Fruit fly (Drosophila melanogaster) whole organism, embryonic: ENCODE results near the gene AP-1sigma.

ENCODE experiments used
- Adf1 ChIP-seq: fragments of 200-800 bp; sonication (Bioruptor generic); IDR thresholded peaks from 2 replicates; pipeline ENCODE4 v1.3.6; 2022; ENCODE audit warnings: missing biosample characterization, missing genetic modification characterization
- CG10147 ChIP-seq: fragments of 200-800 bp; sonication (Bioruptor generic); optimal IDR thresholded peaks from 2 replicates; lab custom pipeline; 2019; ENCODE audit warnings: missing biosample characterization, mild to moderate bottlenecking, missing genetic modification characterization, moderate library complexity
- CG10959 ChIP-seq: fragments of 200-800 bp; sonication (Bioruptor generic); IDR thresholded peaks from 2 replicates; pipeline ENCODE4 v1.3.6; 2022; ENCODE audit warnings: missing biosample characterization, missing genetic modification characterization
- CG11085 ChIP-seq: fragments of 200-800 bp; sonication (Bioruptor generic); IDR thresholded peaks from 2 replicates; pipeline ENCODE4 v1.3.6; 2022; ENCODE audit warnings: missing biosample characterization, missing genetic modification characterization
- CG11247 ChIP-seq: fragments of 200-800 bp; sonication (Bioruptor generic); IDR thresholded peaks from 2 replicates; pipeline ENCODE4 v1.3.6; 2022; ENCODE audit warnings: missing biosample characterization, missing genetic modification characterization
- CG11504 ChIP-seq: fragments of 200-800 bp; sonication (Bioruptor generic); optimal IDR thresholded peaks from 3 replicates; lab custom pipeline; 2019; ENCODE audit warnings: missing biosample characterization, mild to moderate bottlenecking, missing genetic modification characterization, moderate library complexity
- CG11560 ChIP-seq: fragments of 200-800 bp; sonication (Bioruptor generic); IDR thresholded peaks from 3 replicates; pipeline ENCODE4 v1.3.6; 2022; ENCODE audit warnings: missing biosample characterization, missing genetic modification characterization
- CG12299 ChIP-seq: fragments of 200-800 bp; sonication (Bioruptor generic); optimal IDR thresholded peaks from 2 replicates; lab custom pipeline; 2018; ENCODE audit warnings: missing biosample characterization, mild to moderate bottlenecking, missing genetic modification characterization
- CG14050 ChIP-seq: fragments of 200-800 bp; sonication (Bioruptor generic); IDR thresholded peaks from 3 replicates; pipeline ENCODE4 v1.3.6; 2022; ENCODE audit warnings: missing biosample characterization, missing genetic modification characterization
- CG15479 ChIP-seq: fragments of 200-800 bp; sonication (Bioruptor generic); optimal IDR thresholded peaks from 3 replicates; lab custom pipeline; 2019; ENCODE audit warnings: missing biosample characterization, mild to moderate bottlenecking, missing genetic modification characterization, moderate library complexity
- CG15696 ChIP-seq: fragments of 200-800 bp; sonication (Bioruptor generic); optimal IDR thresholded peaks from 2 replicates; lab custom pipeline; 2019; ENCODE audit warnings: missing biosample characterization, mild to moderate bottlenecking, missing genetic modification characterization, moderate library complexity
- CG1603 ChIP-seq: fragments of 200-800 bp; sonication (Bioruptor generic); optimal IDR thresholded peaks from 2 replicates; lab custom pipeline; 2019; ENCODE audit warnings: missing biosample characterization, mild to moderate bottlenecking, missing genetic modification characterization, moderate library complexity
- CG16813 ChIP-seq: fragments of 200-800 bp; sonication (Bioruptor generic); IDR thresholded peaks from 3 replicates; pipeline ENCODE4 v1.3.6; 2022; ENCODE audit warnings: missing biosample characterization, missing genetic modification characterization; ENCODE audit not compliant: partially characterized antibody
- CG17612 ChIP-seq: fragments of 200-800 bp; sonication (Bioruptor generic); IDR thresholded peaks from 2 replicates; pipeline ENCODE4 v1.3.6; 2022; ENCODE audit warnings: missing biosample characterization, missing genetic modification characterization
- CG31224 ChIP-seq: fragments of 200-800 bp; sonication (Bioruptor generic); IDR thresholded peaks from 2 replicates; pipeline ENCODE4 v1.3.6; 2022; ENCODE audit warnings: missing biosample characterization, missing genetic modification characterization
- CG31441 ChIP-seq: fragments of 200-800 bp; sonication (Bioruptor generic); IDR thresholded peaks from 2 replicates; pipeline ENCODE4 v1.3.6; 2022; ENCODE audit warnings: missing biosample characterization, missing genetic modification characterization
- CG34224 ChIP-seq: fragments of 200-800 bp; sonication (Bioruptor generic); IDR thresholded peaks from 3 replicates; pipeline ENCODE4 v1.3.6; 2022; ENCODE audit warnings: missing biosample characterization, missing genetic modification characterization; ENCODE audit not compliant: partially characterized antibody
- CG34422 ChIP-seq: fragments of 200-800 bp; sonication (Bioruptor generic); IDR thresholded peaks from 3 replicates; pipeline ENCODE4 v1.3.6; 2022; ENCODE audit warnings: missing biosample characterization, missing genetic modification characterization
- CG4820 ChIP-seq: fragments of 200-800 bp; sonication (Bioruptor generic); optimal IDR thresholded peaks from 3 replicates; lab custom pipeline; 2016; ENCODE audit warnings: missing biosample characterization, missing genetic modification characterization
- CG6813 ChIP-seq: fragments of 200-800 bp; sonication (Bioruptor generic); optimal IDR thresholded peaks from 2 replicates; lab custom pipeline; 2017; ENCODE audit warnings: missing biosample characterization, missing genetic modification characterization, mild to moderate bottlenecking, moderate library complexity, missing genetic modification reagents
- CG7963 ChIP-seq: fragments of 200-800 bp; sonication (Bioruptor generic); IDR thresholded peaks from 3 replicates; pipeline ENCODE4 v1.3.6; 2022; ENCODE audit warnings: missing biosample characterization, missing genetic modification characterization; ENCODE audit not compliant: partially characterized antibody
- CG9817 ChIP-seq: fragments of 200-800 bp; sonication (Bioruptor generic); optimal IDR thresholded peaks from 2 replicates; lab custom pipeline; 2018; ENCODE audit warnings: missing biosample characterization, mild to moderate bottlenecking, missing genetic modification characterization, moderate library complexity
- CrebB ChIP-seq: fragments of 200-800 bp; sonication (Bioruptor generic); optimal IDR thresholded peaks from 3 replicates; lab custom pipeline; 2018; ENCODE audit warnings: missing biosample characterization, mild to moderate bottlenecking, missing genetic modification characterization
- E2f1 ChIP-seq: fragments of 200-800 bp; sonication (Bioruptor generic); IDR thresholded peaks from 2 replicates; pipeline ENCODE4 v1.3.6; 2022; ENCODE audit warnings: missing biosample characterization, missing genetic modification characterization
- Fer1 ChIP-seq: fragments of 200-800 bp; sonication (Bioruptor generic); optimal IDR thresholded peaks from 2 replicates; lab custom pipeline; 2017; ENCODE audit warnings: missing biosample characterization, mild to moderate bottlenecking, missing genetic modification characterization
- Kr ChIP-seq: fragments of 200-800 bp; sonication (Bioruptor generic); optimal IDR thresholded peaks from 2 replicates; lab custom pipeline; 2017; ENCODE audit warnings: missing biosample characterization, mild to moderate bottlenecking, missing genetic modification characterization
- Mad ChIP-seq: fragments of 200-800 bp; sonication (Bioruptor generic); optimal IDR thresholded peaks from 2 replicates; lab custom pipeline; 2016; ENCODE audit warnings: missing biosample characterization, missing genetic modification characterization
- Myb ChIP-seq: fragments of 200-800 bp; sonication (Bioruptor generic); optimal IDR thresholded peaks from 2 replicates; lab custom pipeline; 2016; ENCODE audit warnings: missing biosample characterization, missing genetic modification characterization
- Oaz ChIP-seq: fragments of 200-800 bp; sonication (Bioruptor generic); IDR thresholded peaks from 2 replicates; pipeline ENCODE4 v1.3.6; 2022; ENCODE audit warnings: missing biosample characterization, missing genetic modification characterization
- Ravus ChIP-seq: fragments of 200-800 bp; sonication (Bioruptor generic); IDR thresholded peaks from 2 replicates; pipeline ENCODE4 v1.3.6; 2022; ENCODE audit warnings: missing biosample characterization, missing genetic modification characterization
- TFAM ChIP-seq: fragments of 200-800 bp; sonication (Bioruptor generic); optimal IDR thresholded peaks from 2 replicates; lab custom pipeline; 2017; ENCODE audit warnings: missing biosample characterization, missing genetic modification characterization, inconsistent platforms
- Trl ChIP-seq, 3 experiments: fragments of >200 bp in 2 of 3; fragments of 200-800 bp in 1 of 3; sonication (Bioruptor generic) in 1 of 3; optimal IDR thresholded peaks; 2 replicates in 1 of 3; 3 replicates in 2 of 3; lab custom pipeline; 2016 to 2017; ENCODE audit warnings: missing biosample characterization in 1 of 3, missing genetic modification characterization in 1 of 3
- al ChIP-seq: fragments of 200-800 bp; sonication (Bioruptor generic); IDR thresholded peaks from 2 replicates; pipeline ENCODE4 v1.3.6; 2022; ENCODE audit warnings: missing biosample characterization, missing genetic modification characterization
- az2 ChIP-seq: fragments of 200-800 bp; sonication (Bioruptor generic); optimal IDR thresholded peaks from 3 replicates; lab custom pipeline; 2016; ENCODE audit warnings: missing biosample characterization, missing genetic modification characterization
- btn ChIP-seq: fragments of 200-800 bp; sonication (Bioruptor generic); optimal IDR thresholded peaks from 2 replicates; lab custom pipeline; 2016; ENCODE audit warnings: missing biosample characterization, missing genetic modification characterization
- cato ChIP-seq: fragments of 200-800 bp; sonication (Bioruptor generic); optimal IDR thresholded peaks from 2 replicates; lab custom pipeline; 2016; ENCODE audit warnings: missing biosample characterization, missing genetic modification characterization, borderline replicate concordance
- dpn ChIP-seq, 2 experiments: fragments of 200-800 bp; sonication (Bioruptor generic); optimal IDR thresholded peaks; 3 replicates each; lab custom pipeline; 2016; ENCODE audit warnings: missing biosample characterization in 2 of 2, missing genetic modification characterization in 2 of 2
- eve ChIP-seq, 2 experiments: fragments of >200 bp; optimal IDR thresholded peaks; 2 replicates each; lab custom pipeline; 2017; ENCODE audit warnings: missing biosample characterization in 2 of 2, missing genetic modification characterization in 2 of 2
- fd96Cb ChIP-seq: fragments of 200-800 bp; sonication (Bioruptor generic); optimal IDR thresholded peaks from 2 replicates; lab custom pipeline; 2018; ENCODE audit warnings: missing biosample characterization, mild to moderate bottlenecking, missing genetic modification characterization, moderate library complexity
- ind ChIP-seq: fragments of 200-800 bp; sonication (Bioruptor generic); optimal IDR thresholded peaks from 3 replicates; lab custom pipeline; 2016; ENCODE audit warnings: missing biosample characterization, missing genetic modification characterization
- jigr1 ChIP-seq: fragments of 200-800 bp; sonication (Bioruptor generic); IDR thresholded peaks from 3 replicates; pipeline ENCODE4 v1.3.6; 2022; ENCODE audit warnings: missing biosample characterization, missing genetic modification characterization
- mam ChIP-seq: fragments of 200-800 bp; sonication (Bioruptor generic); optimal IDR thresholded peaks from 3 replicates; lab custom pipeline; 2016; ENCODE audit warnings: missing biosample characterization, missing genetic modification characterization
- nom ChIP-seq: fragments of 200-800 bp; sonication (Bioruptor generic); optimal IDR thresholded peaks from 2 replicates; lab custom pipeline; 2017; ENCODE audit warnings: missing biosample characterization, missing genetic modification characterization, mild to moderate bottlenecking, moderate library complexity, missing genetic modification reagents
- onecut ChIP-seq: fragments of 200-800 bp; sonication (Bioruptor generic); IDR thresholded peaks from 2 replicates; pipeline ENCODE4 v1.3.6; 2022; ENCODE audit warnings: missing biosample characterization, missing genetic modification characterization
- repo ChIP-seq: fragments of 200-800 bp; sonication (Bioruptor generic); optimal IDR thresholded peaks from 2 replicates; lab custom pipeline; 2016; ENCODE audit warnings: missing biosample characterization, missing genetic modification characterization
- tll ChIP-seq, 2 experiments: fragments of 200-800 bp in 1 of 2; fragments of >200 bp in 1 of 2; sonication (Bioruptor generic) in 1 of 2; optimal IDR thresholded peaks; 2 replicates each; lab custom pipeline; 2017 to 2019; ENCODE audit warnings: missing biosample characterization in 2 of 2, missing genetic modification characterization in 2 of 2, mild to moderate bottlenecking in 1 of 2, moderate library complexity in 1 of 2
- ttk ChIP-seq: fragments of 200-800 bp; sonication (Bioruptor generic); IDR thresholded peaks from 2 replicates; pipeline ENCODE4 v2.1.2; 2022; ENCODE audit warnings: missing biosample characterization, missing genetic modification characterization
- zfh1 ChIP-seq: fragments of 200-800 bp; sonication (Bioruptor generic); IDR thresholded peaks from 3 replicates; pipeline ENCODE4 v1.3.6; 2022; ENCODE audit warnings: missing biosample characterization, missing genetic modification characterization
- zfh2 ChIP-seq: fragments of 200-800 bp; sonication (Bioruptor generic); optimal IDR thresholded peaks from 2 replicates; lab custom pipeline; 2016; ENCODE audit warnings: missing biosample characterization, missing genetic modification characterization

Gene AP-1sigma

DNA sequence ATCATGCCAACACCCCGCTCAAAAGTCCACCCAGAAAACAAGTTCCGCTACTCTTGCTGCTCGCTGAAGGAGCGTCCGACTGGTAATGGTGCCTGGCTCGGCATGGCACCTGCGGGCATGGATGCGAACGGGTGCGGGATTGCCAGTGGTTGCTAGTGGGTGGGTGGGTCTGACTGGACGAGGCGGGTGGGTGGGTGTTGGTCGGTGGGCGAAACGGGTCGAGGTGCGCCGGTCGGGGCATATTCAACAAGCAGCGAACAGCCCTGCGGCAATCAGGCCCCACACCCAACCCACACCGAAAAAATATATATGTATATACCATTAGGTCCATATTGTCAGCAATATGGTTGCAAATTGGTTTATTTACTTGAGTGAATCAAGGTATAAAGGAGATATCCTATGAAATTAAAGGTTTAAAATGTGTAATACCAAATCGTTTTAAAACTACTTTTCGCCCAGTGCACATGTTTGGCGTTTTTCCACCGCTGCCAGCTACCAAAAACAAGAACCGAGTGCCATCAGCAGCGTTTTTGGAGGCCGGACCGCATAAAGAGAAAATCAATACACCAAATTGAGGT, 52.3 kb downstream of the AP-1sigma start (continued):
- TF ChIP-seq az2 (GFP tag; lab: Kevin White, UChicago) (peak; percentile 41), CG7963 (GFP tag; lab: Robert Waterston, UW) (no peak), Trl (optimal IDR thresholded peaks at IDR 0.05; lab: Kevin White, UChicago) (no peak), Trl (GFP tag; optimal IDR thresholded peaks at IDR 0.05; lab: Kevin White, UChicago) (no peak), CG9817 (peak; percentile 53), Oaz (GFP tag; lab: Robert Waterston, UW) (peak; percentile 53; the same call in 1 of the 2 replicates), tll (GFP tag; optimal IDR thresholded peaks at IDR 0.05; lab: Kevin White, UChicago) (no peak), CG34224 (no peak), CG10147 (GFP tag; lab: Kevin White, UChicago) (peak; percentile 53), CG11504 (peak; percentile 78), zfh1 (GFP tag; lab: Robert Waterston, UW) (peak; percentile 60; the same call in 1 of the 3 replicates), eve (GFP tag; optimal IDR thresholded peaks at IDR 0.05; lab: Kevin White, UChicago) (peak in 1 of 2 experiments; percentile 73), CG11560 (peak; percentile 62; the same call in 1 of the 3 replicates), TFAM (GFP tag; lab: Kevin White, UChicago) (no peak), Fer1 (GFP tag; lab: Kevin White, UChicago) (peak; percentile 85), CG15696 (tag; lab: Kevin White, UChicago) (no peak), cato (GFP tag; lab: Kevin White, UChicago) (peak; percentile 5), repo (GFP tag; lab: Kevin White, UChicago) (no peak), CG11247 (peak; percentile 50; the same call in 1 of the 2 replicates), CG16813 (GFP tag; lab: Robert Waterston, UW) (no peak), CG4820 (GFP tag; lab: Kevin White, UChicago) (no peak), zfh2 (GFP tag; lab: Kevin White, UChicago) (peak; percentile 20), Adf1 (GFP tag; lab: Robert Waterston, UW) (peak; percentile 44), dpn (GFP tag; optimal IDR thresholded peaks at IDR 0.05; lab: Kevin White, UChicago) (peak in 1 of 2 experiments; percentile 47), onecut (peak; percentile 28; the same call in 1 of the 2 replicates), CG10959 (GFP tag; lab: Robert Waterston, UW) (no peak), CG31441 (peak; percentile 61), E2f1 (peak; percentile 72), Mad (GFP tag; lab: Kevin White, UChicago) (peak; percentile 5), nom (GFP tag; lab: Kevin White, UChicago) (peak; percentile 48), ttk (GFP tag; lab: Robert Waterston, UW) (peak; percentile 55; the same call in 1 of the 2 replicates), CG31224 (GFP tag; lab: Robert Waterston, UW) (peak; percentile 51; the same call in 1 of the 2 replicates), CG15479 (no peak), ind (GFP tag; lab: Kevin White, UChicago) (peak; percentile 28), mam (GFP tag; lab: Kevin White, UChicago) (peak; percentile 18), al (peak; percentile 59), CG17612 (GFP tag; lab: Robert Waterston, UW) (peak; percentile 43; the same call in 1 of the 2 replicates), CG12299 (peak; percentile 18), btn (GFP tag; lab: Kevin White, UChicago) (no peak), Kr (GFP tag; lab: Kevin White, UChicago) (no peak), Ravus (peak; percentile 36), CrebB (peak; percentile 30), jigr1 (GFP tag; lab: Robert Waterston, UW) (0 out of 3 replicates have a peak, but pooled peaks have one; percentile 29), CG6813 (peak; percentile 1), fd96Cb (tag; lab: Kevin White, UChicago) (peak; percentile 26), CG14050 (GFP tag; lab: Robert Waterston, UW) (peak; percentile 41; the same call in 2 of the 3 replicates), Myb (GFP tag; lab: Kevin White, UChicago) (peak; percentile 10), CG34422 (GFP tag; lab: Robert Waterston, UW) (0 out of 3 replicates have a peak, but pooled peaks have one; percentile 37), CG1603 (tag; lab: Kevin White, UChicago) (peak; percentile 39), CG11085 (GFP tag; lab: Robert Waterston, UW) (peak; percentile 28; the same call in 1 of the 2 replicates)
